Fruit fly (Drosophila melanogaster): Measurements from ENCODE around the gene CG13272.

- TF ChIP-seq CG13204 (GFP tag; optimal IDR thresholded peaks at IDR 0.05) (no peak), CG4496 (GFP tag; IDR thresholded peaks at IDR 0.05) (peak; percentile 41; the same call in 1 of the 3 replicates), CG32121 (GFP tag; IDR thresholded peaks at IDR 0.05) (peak; percentile 46), CG9948 (tag; optimal IDR thresholded peaks at IDR 0.05) (peak; percentile 7), Pif1A (GFP tag; optimal IDR thresholded peaks at IDR 0.05) (no peak), CG17806 (tag; optimal IDR thresholded peaks at IDR 0.05) (no peak), CG34367 (tag; optimal IDR thresholded peaks at IDR 0.05) (no peak), EcR (GFP tag; optimal IDR thresholded peaks at IDR 0.05) (no peak), CG8301 (tag; optimal IDR thresholded peaks at IDR 0.05) (peak; percentile 28), Ets98B (GFP tag; IDR thresholded peaks at IDR 0.05) (0 out of 2 replicates have a peak, but pooled peaks have one; percentile 7), rn (GFP tag; IDR thresholded peaks at IDR 0.05) (no peak), CG10348 (GFP tag; IDR thresholded peaks at IDR 0.05) (no peak)
Observed at dm6 chr2L:16843336-16843735, 38.7 kb downstream of the CG13272 start.

Data from whole organism, pupa.